Fruit fly (Drosophila melanogaster): ENCODE measurements around the gene ChLD3.
A peak's percentile ranks its signal among the peaks of the same experiment; 100 is the strongest.

ChLD3 gene

DNA sequence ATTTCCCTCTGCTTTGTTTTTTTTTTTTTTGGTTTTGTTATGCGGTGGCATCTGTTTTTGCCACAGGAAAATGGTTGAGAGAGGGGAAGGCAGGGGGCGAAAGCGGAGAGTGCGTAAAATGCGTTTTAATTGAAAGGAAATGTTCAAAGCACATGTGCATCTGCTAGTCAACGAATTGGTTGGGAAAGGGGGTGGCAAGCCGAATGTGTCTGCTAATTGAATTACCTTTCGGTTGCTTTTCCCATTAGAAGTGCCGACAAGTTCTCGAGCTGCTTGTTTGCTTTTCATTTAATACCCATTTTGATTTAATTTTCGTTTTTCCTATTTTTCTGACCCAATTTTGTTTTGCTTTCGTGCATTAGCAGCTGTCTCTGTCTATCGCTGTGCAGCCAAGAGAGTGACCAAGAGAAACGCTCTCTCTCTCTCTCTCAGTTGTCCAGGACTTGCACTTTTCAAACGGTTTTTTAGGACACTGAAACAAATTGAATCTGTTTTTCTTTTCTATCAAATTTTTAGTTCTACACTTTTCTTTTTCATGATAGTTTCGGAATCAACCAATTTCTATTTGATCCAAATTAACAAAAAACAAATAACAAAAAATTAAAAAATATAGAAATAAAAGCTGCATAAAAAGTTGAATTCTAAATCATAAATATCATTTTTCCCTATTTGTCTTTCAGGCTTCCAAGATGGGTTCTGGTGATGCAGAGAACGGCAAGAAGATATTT, 20.0 kb upstream of the ChLD3 start (continued):
- TF ChIP-seq Ets96B (tag; optimal IDR thresholded peaks at IDR 0.05) (no peak), CG11902 (GFP tag; optimal IDR thresholded peaks at IDR 0.05) (no peak), CG10669 (GFP tag; optimal IDR thresholded peaks at IDR 0.05) (no peak)

- no peak for TF ChIP-seq ss (GFP tag; optimal IDR thresholded peaks at IDR 0.05)
- peak; percentile 84 for TF ChIP-seq Eip78C (GFP tag)
- no peak for TF ChIP-seq CG4318 (GFP tag; optimal IDR thresholded peaks at IDR 0.05)
- no peak for TF ChIP-seq lz (GFP tag; optimal IDR thresholded peaks at IDR 0.05)
- peak; percentile 75 for TF ChIP-seq vri (GFP tag; optimal IDR thresholded peaks at IDR 0.05)
- TF ChIP-seq Sox14 (GFP tag; optimal IDR thresholded peaks at IDR 0.05), result peak; percentile 17
- TF ChIP-seq Eip75B (GFP tag; optimal IDR thresholded peaks at IDR 0.05), result peak; percentile 11
- TF ChIP-seq CG15336 (GFP tag; IDR thresholded peaks at IDR 0.05), result no peak
- TF ChIP-seq CG10669 (GFP tag; optimal IDR thresholded peaks at IDR 0.05), result no peak
- no peak for TF ChIP-seq achi (GFP tag; optimal IDR thresholded peaks at IDR 0.05)
- TF ChIP-seq dsx (GFP tag; optimal IDR thresholded peaks at IDR 0.05; ENCODE audit: poor library complexity, severe bottlenecking), result peak; percentile 8
- TF ChIP-seq Met (GFP tag; optimal IDR thresholded peaks at IDR 0.05), result no peak
- TF ChIP-seq Ets96B (tag; optimal IDR thresholded peaks at IDR 0.05), result no peak
- TF ChIP-seq dac (GFP tag; optimal IDR thresholded peaks at IDR 0.05), result no peak
- no peak for TF ChIP-seq CG31627 (GFP tag; optimal IDR thresholded peaks at IDR 0.05)
- TF ChIP-seq CG6276 (GFP tag; optimal IDR thresholded peaks at IDR 0.05), result no peak
- TF ChIP-seq fkh (GFP tag; optimal IDR thresholded peaks at IDR 0.05), result peak; percentile 35
- TF ChIP-seq CG3919 (GFP tag; optimal IDR thresholded peaks at IDR 0.05), result no peak
- peak; percentile 1 for TF ChIP-seq CG6854 (GFP tag; optimal IDR thresholded peaks at IDR 0.05)
- TF ChIP-seq CG10631 (GFP tag; optimal IDR thresholded peaks at IDR 0.05), result no peak
- peak; percentile 0 for TF ChIP-seq CG1621 (tag; optimal IDR thresholded peaks at IDR 0.05)
- no peak for TF ChIP-seq CG11902 (GFP tag; optimal IDR thresholded peaks at IDR 0.05)
- no peak for TF ChIP-seq CG3032 (tag; optimal IDR thresholded peaks at IDR 0.05)
- no peak for TF ChIP-seq CG9139 (GFP tag; optimal IDR thresholded peaks at IDR 0.05)
- peak; percentile 21 for TF ChIP-seq esn (GFP tag; optimal IDR thresholded peaks at IDR 0.05)
Observed at dm6 chr2L:16719643-16720515, 18.8 kb upstream of the ChLD3 start, which contains the start of gene Cyt-c-p. Gene Cyt-c-p, plus strand, starts transcription at chr2L:16719932.

dm6 chr2L:16720707-16721700, 17.6 kb upstream of the ChLD3 start:
- peak; percentile 97 for TF ChIP-seq CG11762 (GFP tag; optimal IDR thresholded peaks at IDR 0.05; ENCODE audit: insufficient read depth)
- TF ChIP-seq CG6276 (GFP tag; optimal IDR thresholded peaks at IDR 0.05), result peak; percentile 86
- TF ChIP-seq CG10669 (GFP tag; optimal IDR thresholded peaks at IDR 0.05), result peak; percentile 95
- TF ChIP-seq pdm3 (GFP tag; optimal IDR thresholded peaks at IDR 0.05), result peak; percentile 96
- TF ChIP-seq esn (GFP tag; optimal IDR thresholded peaks at IDR 0.05), result peak; percentile 98
- peak; percentile 98 for TF ChIP-seq CG3919 (GFP tag; optimal IDR thresholded peaks at IDR 0.05)
- TF ChIP-seq topi (GFP tag; optimal IDR thresholded peaks at IDR 0.05), result peak; percentile 98
- peak; percentile 98 for TF ChIP-seq vri (GFP tag; optimal IDR thresholded peaks at IDR 0.05)
- TF ChIP-seq achi (GFP tag; optimal IDR thresholded peaks at IDR 0.05), result peak; percentile 97
- TF ChIP-seq Hr39 (GFP tag; optimal IDR thresholded peaks at IDR 0.05), result peak; percentile 95
- TF ChIP-seq Eip78C (GFP tag), result peak; percentile 99
- peak; percentile 97 for TF ChIP-seq Hr4 (GFP tag; optimal IDR thresholded peaks at IDR 0.05)
- TF ChIP-seq Eip93F (GFP tag; optimal IDR thresholded peaks at IDR 0.05), result peak; percentile 95
- TF ChIP-seq CG32006 (GFP tag; optimal IDR thresholded peaks at IDR 0.05), result peak; percentile 95
- peak; percentile 87 for TF ChIP-seq CG1621 (tag; optimal IDR thresholded peaks at IDR 0.05)
- TF ChIP-seq CG6854 (GFP tag; optimal IDR thresholded peaks at IDR 0.05), result peak; percentile 85
- TF ChIP-seq fd59A (GFP tag; optimal IDR thresholded peaks at IDR 0.05), result peak; percentile 89
- peak; percentile 92 for TF ChIP-seq Sox15 (GFP tag; optimal IDR thresholded peaks at IDR 0.05)
- TF ChIP-seq CG9139 (GFP tag; optimal IDR thresholded peaks at IDR 0.05), result peak; percentile 91
- TF ChIP-seq CG8632 (GFP tag; optimal IDR thresholded peaks at IDR 0.05), result peak; percentile 95
- peak; percentile 97 for TF ChIP-seq OdsH (GFP tag; optimal IDR thresholded peaks at IDR 0.05)
- TF ChIP-seq Lpt (GFP tag; optimal IDR thresholded peaks at IDR 0.05), result peak; percentile 94
- TF ChIP-seq dsx (GFP tag; optimal IDR thresholded peaks at IDR 0.05; ENCODE audit: poor library complexity, severe bottlenecking), result peak; percentile 94
- TF ChIP-seq Hr38 (GFP tag; optimal IDR thresholded peaks at IDR 0.05), result no peak
- peak; percentile 97 for TF ChIP-seq CG34406 (GFP tag; optimal IDR thresholded peaks at IDR 0.05)
- TF ChIP-seq CG8319 (GFP tag; optimal IDR thresholded peaks at IDR 0.05), result peak; percentile 96
- TF ChIP-seq CG3032 (tag; optimal IDR thresholded peaks at IDR 0.05), result peak; percentile 94
- TF ChIP-seq CG10631 (GFP tag; optimal IDR thresholded peaks at IDR 0.05), result peak; percentile 97
